Worm (Caenorhabditis elegans) whole organism, young adult: ENCODE results near the gene gars-1.

Source experiments
- ama-1 ChIP-seq, 3 experiments: fragments of 150-350 bp in 1 of 3; sonication (generic microtip) in 2 of 3; optimal IDR thresholded peaks; 2 replicates each; lab custom pipeline; 2014 to 2018; ENCODE audit warnings: missing biosample characterization in 2 of 3, missing genetic modification characterization in 2 of 3, missing genetic modification reagents in 2 of 3
- dpl-1 ChIP-seq: fragments of 150-350 bp; optimal IDR thresholded peaks from 2 replicates; lab custom pipeline; 2014; ENCODE audit warnings: missing biosample characterization, missing genetic modification reagents, missing genetic modification characterization
- ets-4 ChIP-seq: fragments of 200-800 bp; sonication (Bioruptor generic); optimal IDR thresholded peaks from 2 replicates; lab custom pipeline; 2018; ENCODE audit warnings: mild to moderate bottlenecking, missing genetic modification characterization, missing compliant biosample characterization
- let-526 ChIP-seq: fragments of 200-800 bp; sonication (Bioruptor generic); IDR thresholded peaks from 2 replicates; pipeline ENCODE4 v1.3.6; 2022; ENCODE audit warnings: missing genetic modification reagents, missing genetic modification characterization, missing compliant biosample characterization
- nfyb-1 ChIP-seq: fragments of 200-800 bp; sonication (Bioruptor generic); IDR thresholded peaks from 2 replicates; pipeline ENCODE4 v1.3.6; 2022; ENCODE audit warnings: missing genetic modification reagents, missing genetic modification characterization, missing compliant biosample characterization
- nhr-27 ChIP-seq: fragments of 200-800 bp; sonication (Bioruptor generic); optimal IDR thresholded peaks from 2 replicates; lab custom pipeline; 2018; ENCODE audit warnings: mild to moderate bottlenecking, missing genetic modification characterization, moderate library complexity, missing compliant biosample characterization
- somi-1 ChIP-seq: fragments of 200-800 bp; sonication (Bioruptor generic); optimal IDR thresholded peaks from 2 replicates; lab custom pipeline; 2018; ENCODE audit warnings: mild to moderate bottlenecking, missing genetic modification characterization, missing compliant biosample characterization
- unc-62 ChIP-seq: fragments of 150-350 bp; optimal IDR thresholded peaks from 2 replicates; lab custom pipeline; 2014; ENCODE audit warnings: missing biosample characterization, missing genetic modification reagents, missing genetic modification characterization
- zfh-2 ChIP-seq: fragments of 200-800 bp; sonication (Bioruptor generic); conservative IDR thresholded peaks from 2 replicates; pipeline ENCODE4 v1.3.6; 2022; ENCODE audit warnings: missing genetic modification reagents, missing genetic modification characterization, missing compliant biosample characterization
- zim-3 ChIP-seq: sonication (generic microtip); optimal IDR thresholded peaks from 2 replicates; lab custom pipeline; 2017; ENCODE audit warnings: mild to moderate bottlenecking, missing genetic modification characterization, moderate library complexity, missing compliant biosample characterization

DNA sequence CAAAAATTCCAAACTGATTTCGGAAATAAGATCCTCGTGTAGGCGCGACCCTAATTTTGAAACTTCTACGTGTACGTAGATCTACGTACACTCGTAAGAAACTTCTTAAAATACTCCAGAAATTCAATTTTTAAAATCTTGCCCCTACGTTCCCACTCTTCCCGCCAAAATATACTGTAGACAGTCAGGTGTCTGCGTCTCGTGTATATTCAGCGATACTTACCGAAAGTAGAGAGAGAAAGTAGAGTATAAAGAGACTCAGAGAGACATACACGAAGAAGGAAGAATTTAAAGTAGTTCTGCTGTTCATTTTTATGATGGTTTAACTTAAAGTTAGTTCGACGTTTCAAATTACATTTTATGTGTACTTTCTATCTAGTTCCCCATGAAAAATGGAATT, 29.8 kb upstream of the gars-1 start:
- TF ChIP-seq ama-1 (optimal IDR thresholded peaks at IDR 0.05; lab: Kevin White, UChicago) (no peak), ama-1 (GFP tag; optimal IDR thresholded peaks at IDR 0.05; lab: Kevin White, UChicago) (no peak), dpl-1 (GFP tag; lab: Kevin White, UChicago) (no peak), nfyb-1 (no peak), zim-3 (no peak), zfh-2 (GFP tag; lab: Robert Waterston, UW) (no peak), ets-4 (GFP tag; lab: Kevin White, UChicago) (no peak), unc-62 (GFP tag; lab: Kevin White, UChicago) (no peak), let-526 (GFP tag; lab: Robert Waterston, UW) (no peak), somi-1 (GFP tag; lab: Kevin White, UChicago) (no peak), nhr-27 (tag; lab: Kevin White, UChicago) (no peak)
